Fruit fly (Drosophila melanogaster) whole organism, embryonic: ENCODE measurements around the gene CG15412.

Experiments
- B-H2 ChIP-seq: fragments of 200-800 bp; sonication (Bioruptor generic); optimal IDR thresholded peaks from 2 replicates; lab custom pipeline; 2018; ENCODE audit warnings: missing biosample characterization, mild to moderate bottlenecking, missing genetic modification characterization
- Bdp1 ChIP-seq: fragments of 200-800 bp; sonication (Bioruptor generic); optimal IDR thresholded peaks from 3 replicates; lab custom pipeline; 2016; ENCODE audit warnings: missing biosample characterization, missing genetic modification characterization
- CG10321 ChIP-seq: fragments of 200-800 bp; sonication (Bioruptor generic); IDR thresholded peaks from 2 replicates; pipeline ENCODE4 v1.3.6; 2022; ENCODE audit warnings: missing biosample characterization, missing genetic modification characterization
- CG11093 ChIP-seq: fragments of 200-800 bp; sonication (Bioruptor generic); IDR thresholded peaks from 3 replicates; pipeline ENCODE4 v1.3.6; 2022; ENCODE audit warnings: missing biosample characterization, missing genetic modification characterization
- CG11504 ChIP-seq: fragments of 200-800 bp; sonication (Bioruptor generic); optimal IDR thresholded peaks from 3 replicates; lab custom pipeline; 2019; ENCODE audit warnings: missing biosample characterization, mild to moderate bottlenecking, missing genetic modification characterization, moderate library complexity
- CG12219 ChIP-seq: fragments of 200-800 bp; sonication (Bioruptor generic); optimal IDR thresholded peaks from 3 replicates; lab custom pipeline; 2018; ENCODE audit warnings: missing biosample characterization, mild to moderate bottlenecking, missing genetic modification characterization
- CG12769 ChIP-seq: fragments of 200-800 bp; sonication (Bioruptor generic); optimal IDR thresholded peaks from 2 replicates; lab custom pipeline; 2019; ENCODE audit warnings: missing biosample characterization, mild to moderate bottlenecking, missing genetic modification characterization, moderate library complexity
- CG12942 ChIP-seq: fragments of 200-800 bp; sonication (Bioruptor generic); optimal IDR thresholded peaks from 3 replicates; lab custom pipeline; 2016; ENCODE audit warnings: missing biosample characterization, missing genetic modification characterization
- CG15696 ChIP-seq: fragments of 200-800 bp; sonication (Bioruptor generic); optimal IDR thresholded peaks from 2 replicates; lab custom pipeline; 2019; ENCODE audit warnings: missing biosample characterization, mild to moderate bottlenecking, missing genetic modification characterization, moderate library complexity
- CG2199 ChIP-seq: fragments of 200-800 bp; sonication (Bioruptor generic); IDR thresholded peaks from 3 replicates; pipeline ENCODE4 v1.3.6; 2022; ENCODE audit warnings: missing biosample characterization, missing genetic modification characterization
- CG42726 ChIP-seq: fragments of 200-800 bp; sonication (Bioruptor generic); IDR thresholded peaks from 2 replicates; pipeline ENCODE4 v1.3.6; 2022; ENCODE audit warnings: missing biosample characterization, missing genetic modification characterization; ENCODE audit not compliant: partially characterized antibody
- CG4328 ChIP-seq: fragments of 200-800 bp; sonication (Bioruptor generic); optimal IDR thresholded peaks from 3 replicates; lab custom pipeline; 2017; ENCODE audit warnings: missing biosample characterization, missing genetic modification reagents, missing genetic modification characterization
- CG6175 ChIP-seq: fragments of 200-800 bp; sonication (Bioruptor generic); IDR thresholded peaks from 3 replicates; pipeline ENCODE4 v1.3.6; 2022; ENCODE audit warnings: missing biosample characterization, missing genetic modification characterization
- CG7372 ChIP-seq: fragments of 200-800 bp; sonication (Bioruptor generic); IDR thresholded peaks from 2 replicates; pipeline ENCODE4 v1.3.6; 2022; ENCODE audit warnings: missing biosample characterization, missing genetic modification characterization
- CG7556 ChIP-seq: fragments of 200-800 bp; sonication (Bioruptor generic); optimal IDR thresholded peaks from 2 replicates; lab custom pipeline; 2017; ENCODE audit warnings: missing biosample characterization, mild to moderate bottlenecking, missing genetic modification characterization
- CG7786 ChIP-seq: fragments of 200-800 bp; sonication (Bioruptor generic); optimal IDR thresholded peaks from 2 replicates; lab custom pipeline; 2016; ENCODE audit warnings: missing biosample characterization, missing genetic modification characterization
- CG9437 ChIP-seq: fragments of 200-800 bp; sonication (Bioruptor generic); optimal IDR thresholded peaks from 2 replicates; lab custom pipeline; 2018; ENCODE audit warnings: missing biosample characterization, mild to moderate bottlenecking, missing genetic modification characterization
- CG9876 ChIP-seq: fragments of 200-800 bp; sonication (Bioruptor generic); optimal IDR thresholded peaks from 2 replicates; lab custom pipeline; 2016; ENCODE audit warnings: missing biosample characterization, missing genetic modification characterization
- Dad ChIP-seq: fragments of 200-800 bp; sonication (Bioruptor generic); optimal IDR thresholded peaks from 3 replicates; lab custom pipeline; 2016; ENCODE audit warnings: missing biosample characterization, missing genetic modification characterization
- Fer3 ChIP-seq: fragments of 200-800 bp; sonication (Bioruptor generic); optimal IDR thresholded peaks from 2 replicates; lab custom pipeline; 2018; ENCODE audit warnings: missing biosample characterization, mild to moderate bottlenecking, missing genetic modification characterization, moderate library complexity
- Hey ChIP-seq: fragments of 200-800 bp; sonication (Bioruptor generic); optimal IDR thresholded peaks from 3 replicates; lab custom pipeline; 2018; ENCODE audit warnings: missing biosample characterization, mild to moderate bottlenecking, missing genetic modification characterization
- Hmr ChIP-seq: fragments of 200-800 bp; sonication (Bioruptor generic); optimal IDR thresholded peaks from 3 replicates; lab custom pipeline; 2017; ENCODE audit warnings: mild to moderate bottlenecking, missing biosample characterization, missing genetic modification reagents, missing genetic modification characterization
- Hmx ChIP-seq: fragments of 200-800 bp; sonication (Bioruptor generic); optimal IDR thresholded peaks from 2 replicates; lab custom pipeline; 2016; ENCODE audit warnings: missing biosample characterization, missing genetic modification characterization
- Lhr ChIP-seq: fragments of 200-800 bp; sonication (Bioruptor generic); optimal IDR thresholded peaks from 3 replicates; lab custom pipeline; 2017; ENCODE audit warnings: mild to moderate bottlenecking, missing biosample characterization, missing genetic modification reagents, missing genetic modification characterization
- MESR4 ChIP-seq: fragments of 200-800 bp; sonication (Bioruptor generic); optimal IDR thresholded peaks from 2 replicates; lab custom pipeline; 2018; ENCODE audit warnings: missing biosample characterization, mild to moderate bottlenecking, missing genetic modification characterization, moderate library complexity
- NfI ChIP-seq: fragments of 200-800 bp; sonication (Bioruptor generic); optimal IDR thresholded peaks from 3 replicates; lab custom pipeline; 2018; ENCODE audit warnings: missing biosample characterization, mild to moderate bottlenecking, missing genetic modification characterization, moderate library complexity
- PHDP ChIP-seq: fragments of 200-800 bp; sonication (Bioruptor generic); optimal IDR thresholded peaks from 3 replicates; lab custom pipeline; 2018; ENCODE audit warnings: missing biosample characterization, mild to moderate bottlenecking, missing genetic modification characterization, moderate library complexity
- Poxn ChIP-seq: fragments of 200-800 bp; sonication (Bioruptor generic); IDR thresholded peaks from 2 replicates; pipeline ENCODE4 v1.3.6; 2022; ENCODE audit warnings: missing biosample characterization, missing genetic modification characterization
- Spps ChIP-seq: fragments of 200-800 bp; sonication (Bioruptor generic); optimal IDR thresholded peaks from 2 replicates; lab custom pipeline; 2018; ENCODE audit warnings: missing biosample characterization, mild to moderate bottlenecking, missing genetic modification characterization
- amos ChIP-seq: fragments of 200-800 bp; sonication (Bioruptor generic); IDR thresholded peaks from 2 replicates; pipeline ENCODE4 v1.3.6; 2022; ENCODE audit warnings: missing biosample characterization, missing genetic modification characterization; ENCODE audit not compliant: partially characterized antibody
- aop ChIP-seq: fragments of 200-800 bp; sonication (Bioruptor generic); IDR thresholded peaks from 2 replicates; pipeline ENCODE4 v1.3.6; 2022; ENCODE audit warnings: missing biosample characterization, missing genetic modification characterization
- az2 ChIP-seq: fragments of 200-800 bp; sonication (Bioruptor generic); optimal IDR thresholded peaks from 3 replicates; lab custom pipeline; 2016; ENCODE audit warnings: missing biosample characterization, missing genetic modification characterization
- disco-r ChIP-seq: fragments of 200-800 bp; sonication (Bioruptor generic); optimal IDR thresholded peaks from 2 replicates; lab custom pipeline; 2016; ENCODE audit warnings: missing biosample characterization, missing genetic modification characterization
- dmrt99B ChIP-seq: fragments of 200-800 bp; sonication (Bioruptor generic); optimal IDR thresholded peaks from 2 replicates; lab custom pipeline; 2018; ENCODE audit warnings: missing biosample characterization, mild to moderate bottlenecking, missing genetic modification characterization, moderate library complexity
- en ChIP-seq: fragments of 200-800 bp; sonication (Bioruptor generic); optimal IDR thresholded peaks from 2 replicates; lab custom pipeline; 2016; ENCODE audit warnings: missing biosample characterization, missing genetic modification characterization
- fd102C ChIP-seq: fragments of 200-800 bp; sonication (Bioruptor generic); optimal IDR thresholded peaks from 2 replicates; lab custom pipeline; 2018; ENCODE audit warnings: missing biosample characterization, mild to moderate bottlenecking, missing genetic modification characterization, moderate library complexity
- jigr1 ChIP-seq: fragments of 200-800 bp; sonication (Bioruptor generic); IDR thresholded peaks from 3 replicates; pipeline ENCODE4 v1.3.6; 2022; ENCODE audit warnings: missing biosample characterization, missing genetic modification characterization
- nerfin-1 ChIP-seq: fragments of 200-800 bp; sonication (Bioruptor generic); optimal IDR thresholded peaks from 3 replicates; lab custom pipeline; 2019; ENCODE audit warnings: missing biosample characterization, mild to moderate bottlenecking, missing genetic modification characterization, moderate library complexity
- p53 ChIP-seq: fragments of 200-800 bp; sonication (Bioruptor generic); optimal IDR thresholded peaks from 2 replicates; lab custom pipeline; 2016; ENCODE audit warnings: missing biosample characterization, missing genetic modification characterization
- pb ChIP-seq: fragments of 200-800 bp; sonication (Bioruptor generic); optimal IDR thresholded peaks from 3 replicates; lab custom pipeline; 2016; ENCODE audit warnings: missing biosample characterization, missing genetic modification characterization
- peb ChIP-seq: fragments of 200-800 bp; sonication (Bioruptor generic); IDR thresholded peaks from 2 replicates; pipeline ENCODE4 v1.3.6; 2022; ENCODE audit warnings: missing biosample characterization, missing genetic modification characterization
- pita ChIP-seq: fragments of 200-800 bp; sonication (Bioruptor generic); optimal IDR thresholded peaks from 2 replicates; lab custom pipeline; 2017; ENCODE audit warnings: missing biosample characterization, mild to moderate bottlenecking, missing genetic modification characterization
- prd ChIP-seq, 3 experiments: fragments of >200 bp in 2 of 3; fragments of 200-800 bp in 1 of 3; sonication (Bioruptor generic) in 1 of 3; optimal IDR thresholded peaks in 2 of 3; IDR thresholded peaks in 1 of 3; 2 replicates in 2 of 3; 3 replicates in 1 of 3; pipeline versions ENCODE4 v1.3.6 to Lab custom; 2017 to 2022; ENCODE audit warnings: missing biosample characterization in 1 of 3, missing genetic modification characterization in 1 of 3
- ro ChIP-seq: fragments of 200-800 bp; sonication (Bioruptor generic); IDR thresholded peaks from 2 replicates; pipeline ENCODE4 v1.3.6; 2022; ENCODE audit warnings: missing biosample characterization, missing genetic modification characterization
- seq ChIP-seq: fragments of 200-800 bp; sonication (Bioruptor generic); IDR thresholded peaks from 2 replicates; pipeline ENCODE4 v1.3.6; 2022; ENCODE audit warnings: missing biosample characterization, missing genetic modification characterization
- twi ChIP-seq: fragments of 200-800 bp; optimal IDR thresholded peaks from 2 replicates; lab custom pipeline; 2019; ENCODE audit warnings: missing biosample characterization, mild to moderate bottlenecking, missing genetic modification characterization, moderate library complexity
- vnd ChIP-seq: fragments of 200-800 bp; sonication (Bioruptor generic); IDR thresholded peaks from 3 replicates; pipeline ENCODE4 v1.3.6; 2022; ENCODE audit warnings: missing biosample characterization, missing genetic modification characterization; ENCODE audit not compliant: partially characterized antibody
- vvl ChIP-seq: fragments of 200-800 bp; sonication (Bioruptor generic); IDR thresholded peaks from 2 replicates; pipeline ENCODE4 v1.3.6; 2022; ENCODE audit warnings: missing biosample characterization, missing genetic modification characterization

CG15412 gene

DNA sequence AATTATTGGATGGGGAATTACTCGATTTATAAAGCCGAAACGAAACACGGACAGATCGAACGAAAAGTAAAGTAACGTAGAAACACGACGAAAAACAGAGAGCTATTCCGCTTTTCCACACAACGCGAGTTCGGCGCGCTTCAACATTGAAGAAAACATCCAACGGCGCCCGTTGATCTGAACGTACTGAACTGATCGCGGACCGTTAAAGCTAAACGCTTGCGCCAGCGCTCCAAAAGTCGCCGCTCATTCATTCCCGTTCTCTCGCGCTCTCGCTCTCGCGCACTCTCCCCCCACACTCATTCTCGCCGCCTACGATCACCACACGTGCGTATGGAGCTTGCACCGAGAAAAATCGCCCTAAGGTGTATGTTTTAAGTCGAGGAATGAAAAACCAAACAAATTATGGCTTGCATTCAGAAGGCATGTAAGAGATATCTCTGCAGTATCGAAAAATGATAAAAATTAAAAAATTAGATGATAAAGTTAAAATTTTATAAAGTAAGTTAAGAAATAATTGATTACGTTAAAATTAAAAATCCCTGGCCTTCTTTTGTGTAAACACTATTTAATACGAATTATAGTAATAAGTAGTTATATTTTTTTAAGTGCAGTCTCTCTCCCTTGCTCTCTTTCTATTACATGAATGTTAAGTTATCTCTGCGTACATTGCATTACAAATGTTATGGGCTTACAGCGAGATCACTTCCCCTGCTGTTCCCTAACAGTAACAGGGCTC lies 20.7 kb downstream of the CG15412 start, which contains the start of gene E23 (continued):
- TF ChIP-seq Hmr (GFP tag; lab: Kevin White, UChicago) (peak; percentile 99), az2 (GFP tag; lab: Kevin White, UChicago) (peak; percentile 99), CG7372 (GFP tag; lab: Robert Waterston, UW) (peak; percentile 98), disco-r (GFP tag; lab: Kevin White, UChicago) (peak; percentile 90), Hey (tag; lab: Kevin White, UChicago) (peak; percentile 88), CG7556 (GFP tag; lab: Kevin White, UChicago) (peak; percentile 100), CG42726 (peak; percentile 58), vnd (GFP tag; lab: Robert Waterston, UW) (no peak), dmrt99B (tag; lab: Kevin White, UChicago) (peak; percentile 99), CG9437 (GFP tag; lab: Kevin White, UChicago) (peak; percentile 97), p53 (GFP tag; lab: Kevin White, UChicago) (peak; percentile 83), CG12769 (peak; percentile 89), fd102C (GFP tag; lab: Kevin White, UChicago) (peak; percentile 56), PHDP (tag; lab: Kevin White, UChicago) (peak; percentile 99), ro (GFP tag; lab: Robert Waterston, UW) (peak; percentile 97), twi (peak; percentile 98), prd (optimal IDR thresholded peaks at IDR 0.05; lab: Kevin White, UChicago) (no peak), prd (GFP tag; IDR thresholded peaks at IDR 0.05; lab: Robert Waterston, UW) (peak; percentile 98), nerfin-1 (peak; percentile 98), Fer3 (peak; percentile 97), CG12219 (GFP tag; lab: Kevin White, UChicago) (peak; percentile 96), Poxn (GFP tag; lab: Robert Waterston, UW) (peak; percentile 89), aop (GFP tag; lab: Robert Waterston, UW) (peak; percentile 90), Lhr (GFP tag; lab: Kevin White, UChicago) (peak; percentile 97), B-H2 (GFP tag; lab: Kevin White, UChicago) (peak; percentile 95), CG6175 (GFP tag; lab: Robert Waterston, UW) (peak; percentile 95), Hmx (GFP tag; lab: Kevin White, UChicago) (peak; percentile 84), jigr1 (GFP tag; lab: Robert Waterston, UW) (peak; percentile 95), Spps (peak; percentile 98), CG11093 (GFP tag; lab: Robert Waterston, UW) (peak; percentile 96), en (peak; percentile 76), pb (GFP tag; lab: Kevin White, UChicago) (peak; percentile 84), pita (GFP tag; lab: Kevin White, UChicago) (no peak), CG11504 (tag; lab: Kevin White, UChicago) (peak; percentile 98), CG10321 (GFP tag; lab: Robert Waterston, UW) (peak; percentile 82; the same call in 1 of the 2 replicates), CG12942 (GFP tag; lab: Kevin White, UChicago) (peak; percentile 98), MESR4 (GFP tag; lab: Kevin White, UChicago) (peak; percentile 68), vvl (GFP tag; lab: Robert Waterston, UW) (peak; percentile 98), Dad (peak; percentile 96), seq (peak; percentile 98), peb (GFP tag; lab: Robert Waterston, UW) (peak; percentile 97), CG9876 (peak; percentile 91), amos (GFP tag; lab: Robert Waterston, UW) (peak; percentile 58; the same call in 1 of the 2 replicates), NfI (GFP tag; lab: Kevin White, UChicago) (peak; percentile 99), Bdp1 (GFP tag; lab: Kevin White, UChicago) (peak; percentile 90), CG4328 (GFP tag; lab: Kevin White, UChicago) (peak; percentile 98), CG15696 (tag; lab: Kevin White, UChicago) (peak; percentile 94), CG7786 (GFP tag; lab: Kevin White, UChicago) (peak; percentile 94), CG2199 (GFP tag; lab: Robert Waterston, UW) (peak; percentile 93; the same call in 2 of the 3 replicates)
